Worm (Caenorhabditis elegans) whole organism, mixed stage, embryonic: Measurements from ENCODE around the gene nlp-56.
"Not testable (repeated sequence)": the region's sequence is repeated elsewhere in the genome, so short reads cannot be mapped to it uniquely, and the experiment has no call there.

ENCODE experiments used
- blmp-1 ChIP-seq: fragments of 150-350 bp; optimal IDR thresholded peaks from 2 replicates; lab custom pipeline; 2014; ENCODE audit warnings: missing biosample characterization, missing genetic modification characterization
- cnd-1 ChIP-seq: fragments of 200-800 bp; sonication (Bioruptor generic); optimal IDR thresholded peaks from 2 replicates; lab custom pipeline; 2018; ENCODE audit warnings: mild to moderate bottlenecking, missing genetic modification characterization, missing compliant biosample characterization
- flh-1 ChIP-seq: fragments of 200-800 bp; sonication (Bioruptor generic); optimal IDR thresholded peaks from 2 replicates; lab custom pipeline; 2018; ENCODE audit warnings: mild to moderate bottlenecking, missing genetic modification characterization, moderate library complexity, missing compliant biosample characterization
- ham-2 ChIP-seq: fragments of 200-800 bp; sonication (Bioruptor generic); optimal IDR thresholded peaks from 2 replicates; lab custom pipeline; 2018; ENCODE audit warnings: mild to moderate bottlenecking, missing genetic modification characterization, missing compliant biosample characterization
- nhr-12 ChIP-seq: fragments of 150-350 bp; optimal IDR thresholded peaks from 2 replicates; lab custom pipeline; 2014; ENCODE audit warnings: missing biosample characterization, missing genetic modification characterization
- nhr-76 ChIP-seq: sonication (generic microtip); optimal IDR thresholded peaks from 2 replicates; lab custom pipeline; 2017; ENCODE audit warnings: missing biosample characterization, missing genetic modification characterization
- snpc-4 ChIP-seq: fragments of 150-350 bp; optimal IDR thresholded peaks from 2 replicates; lab custom pipeline; 2014; ENCODE audit warnings: missing biosample characterization, missing genetic modification characterization
- sptf-1 ChIP-seq: sonication (generic microtip); optimal IDR thresholded peaks from 2 replicates; lab custom pipeline; 2017; ENCODE audit warnings: mild to moderate bottlenecking, missing genetic modification characterization, moderate library complexity, missing compliant biosample characterization
- unc-62 ChIP-seq: fragments of 150-350 bp; optimal IDR thresholded peaks from 2 replicates; lab custom pipeline; 2014; ENCODE audit warnings: missing biosample characterization, missing genetic modification reagents, missing genetic modification characterization
- ztf-11 ChIP-seq: fragments of 150-350 bp; optimal IDR thresholded peaks from 2 replicates; lab custom pipeline; 2014; ENCODE audit warnings: missing biosample characterization, missing genetic modification characterization

ce11 chrIV:14774454-14774853 is 10.1 kb downstream of the nlp-56 start, which contains the start of gene Y57G11C.51:
- not testable (repeated sequence) for TF ChIP-seq nhr-76 (tag; lab: Kevin White, UChicago); sptf-1 (tag; lab: Kevin White, UChicago); snpc-4 (tag; lab: Kevin White, UChicago); cnd-1 (tag; lab: Kevin White, UChicago); ham-2 (GFP tag; lab: Kevin White, UChicago); blmp-1 (tag; lab: Kevin White, UChicago); flh-1 (GFP tag; lab: Kevin White, UChicago); nhr-12 (tag; lab: Kevin White, UChicago); ztf-11 (tag; lab: Kevin White, UChicago); unc-62 (GFP tag; lab: Kevin White, UChicago)
